Fruit fly (Drosophila melanogaster): ENCODE measurements around the gene SdhBL.

- no peak for TF ChIP-seq CG8478 (optimal IDR thresholded peaks at IDR 0.05)
- TF ChIP-seq CTCF (optimal IDR thresholded peaks at IDR 0.05), result no peak
Measured at dm6 chrX:18942648-18943047, 48.4 kb downstream of the SdhBL start.

Data from S2 (cell line).